Fruit fly (Drosophila melanogaster) whole organism, embryonic: ENCODE data around the gene CG11811.

Experiments used
- ATbp ChIP-seq: fragments of 200-800 bp; sonication (Bioruptor generic); optimal IDR thresholded peaks from 2 replicates; lab custom pipeline; 2017; ENCODE audit warnings: missing biosample characterization, mild to moderate bottlenecking, missing genetic modification characterization, missing genetic modification reagents
- Abd-B ChIP-seq: fragments of 200-800 bp; sonication (Bioruptor generic); optimal IDR thresholded peaks from 2 replicates; lab custom pipeline; 2018; ENCODE audit warnings: missing biosample characterization, mild to moderate bottlenecking, missing genetic modification characterization, moderate library complexity
- Atf3 ChIP-seq: fragments of 200-800 bp; sonication (Bioruptor generic); optimal IDR thresholded peaks from 3 replicates; lab custom pipeline; 2016; ENCODE audit warnings: missing biosample characterization, missing genetic modification characterization
- B-H2 ChIP-seq: fragments of 200-800 bp; sonication (Bioruptor generic); optimal IDR thresholded peaks from 2 replicates; lab custom pipeline; 2018; ENCODE audit warnings: missing biosample characterization, mild to moderate bottlenecking, missing genetic modification characterization
- BtbVII ChIP-seq: fragments of 200-800 bp; sonication (Bioruptor generic); optimal IDR thresholded peaks from 3 replicates; lab custom pipeline; 2017; ENCODE audit warnings: missing biosample characterization, mild to moderate bottlenecking, missing genetic modification characterization
- CG10267 ChIP-seq: fragments of 200-800 bp; sonication (Bioruptor generic); optimal IDR thresholded peaks from 2 replicates; lab custom pipeline; 2018; ENCODE audit warnings: missing biosample characterization, mild to moderate bottlenecking, missing genetic modification characterization, moderate library complexity
- CG10321 ChIP-seq: fragments of 200-800 bp; sonication (Bioruptor generic); IDR thresholded peaks from 2 replicates; pipeline ENCODE4 v1.3.6; 2022; ENCODE audit warnings: missing biosample characterization, missing genetic modification characterization
- CG11085 ChIP-seq: fragments of 200-800 bp; sonication (Bioruptor generic); IDR thresholded peaks from 2 replicates; pipeline ENCODE4 v1.3.6; 2022; ENCODE audit warnings: missing biosample characterization, missing genetic modification characterization
- CG11723 ChIP-seq: fragments of 200-800 bp; sonication (Bioruptor generic); optimal IDR thresholded peaks from 2 replicates; lab custom pipeline; 2017; ENCODE audit warnings: missing biosample characterization, mild to moderate bottlenecking, missing genetic modification characterization
- CG12744 ChIP-seq: fragments of 200-800 bp; sonication (Bioruptor generic); optimal IDR thresholded peaks from 2 replicates; lab custom pipeline; 2016; ENCODE audit warnings: missing biosample characterization, missing genetic modification characterization
- CG13123 ChIP-seq: fragments of 200-800 bp; sonication (Bioruptor generic); optimal IDR thresholded peaks from 2 replicates; lab custom pipeline; 2016; ENCODE audit warnings: missing biosample characterization, missing genetic modification characterization
- CG13296 ChIP-seq: fragments of 200-800 bp; sonication (Bioruptor generic); optimal IDR thresholded peaks from 3 replicates; lab custom pipeline; 2018; ENCODE audit warnings: missing biosample characterization, mild to moderate bottlenecking, missing genetic modification characterization
- CG17186 ChIP-seq: fragments of 200-800 bp; sonication (Bioruptor generic); optimal IDR thresholded peaks from 3 replicates; lab custom pipeline; 2017; ENCODE audit warnings: missing biosample characterization, missing genetic modification reagents, missing genetic modification characterization
- CG17829 ChIP-seq: fragments of 200-800 bp; optimal IDR thresholded peaks from 2 replicates; lab custom pipeline; 2019; ENCODE audit warnings: missing biosample characterization, mild to moderate bottlenecking, missing genetic modification characterization, moderate library complexity
- CG5180 ChIP-seq: fragments of 200-800 bp; sonication (Bioruptor generic); optimal IDR thresholded peaks from 3 replicates; lab custom pipeline; 2017; ENCODE audit warnings: missing biosample characterization, missing genetic modification characterization, mild to moderate bottlenecking, moderate library complexity, missing genetic modification reagents
- CG5245 ChIP-seq: fragments of 200-800 bp; sonication (Bioruptor generic); optimal IDR thresholded peaks from 3 replicates; lab custom pipeline; 2016; ENCODE audit warnings: missing biosample characterization, missing genetic modification characterization
- CG8290 ChIP-seq, 3 experiments: fragments of 200-800 bp; sonication (Bioruptor generic); optimal IDR thresholded peaks; 2 replicates each; lab custom pipeline; 2016 to 2019; ENCODE audit warnings: missing biosample characterization in 3 of 3, missing genetic modification characterization in 3 of 3, mild to moderate bottlenecking in 2 of 3, moderate library complexity in 1 of 3
- CG9932 ChIP-seq: fragments of 200-800 bp; sonication (Bioruptor generic); IDR thresholded peaks from 2 replicates; pipeline ENCODE4 v1.3.6; 2022; ENCODE audit warnings: missing biosample characterization, missing genetic modification characterization
- CHES-1-like ChIP-seq: fragments of 200-800 bp; sonication (Bioruptor generic); optimal IDR thresholded peaks from 2 replicates; lab custom pipeline; 2016; ENCODE audit warnings: missing biosample characterization, missing genetic modification characterization
- D19A ChIP-seq: fragments of 200-800 bp; optimal IDR thresholded peaks from 3 replicates; lab custom pipeline; 2019; ENCODE audit warnings: missing biosample characterization, mild to moderate bottlenecking, missing genetic modification characterization, moderate library complexity
- Deaf1 ChIP-seq: fragments of 200-800 bp; optimal IDR thresholded peaks from 3 replicates; lab custom pipeline; 2019; ENCODE audit warnings: missing biosample characterization, mild to moderate bottlenecking, missing genetic modification characterization, moderate library complexity
- Dip2 ChIP-seq: fragments of 200-800 bp; sonication (Bioruptor generic); IDR thresholded peaks from 2 replicates; pipeline ENCODE4 v1.3.6; 2022; ENCODE audit warnings: missing biosample characterization, missing genetic modification characterization
- Dp ChIP-seq: fragments of 200-800 bp; sonication (Bioruptor generic); optimal IDR thresholded peaks from 2 replicates; lab custom pipeline; 2018; ENCODE audit warnings: missing biosample characterization, mild to moderate bottlenecking, missing genetic modification characterization, moderate library complexity
- E2f1 ChIP-seq: fragments of 200-800 bp; sonication (Bioruptor generic); IDR thresholded peaks from 2 replicates; pipeline ENCODE4 v1.3.6; 2022; ENCODE audit warnings: missing biosample characterization, missing genetic modification characterization
- HLH4C ChIP-seq: fragments of 200-800 bp; sonication (Bioruptor generic); IDR thresholded peaks from 3 replicates; pipeline ENCODE4 v1.3.6; 2022; ENCODE audit warnings: missing biosample characterization, missing genetic modification characterization; ENCODE audit not compliant: partially characterized antibody
- Hr3 ChIP-seq: fragments of 200-800 bp; sonication (Bioruptor generic); optimal IDR thresholded peaks from 3 replicates; lab custom pipeline; 2016; ENCODE audit warnings: missing biosample characterization, missing genetic modification characterization
- Hr39 ChIP-seq: fragments of >200 bp; optimal IDR thresholded peaks from 2 replicates; lab custom pipeline; 2017
- MTF-1 ChIP-seq: fragments of 200-800 bp; sonication (Bioruptor generic); optimal IDR thresholded peaks from 2 replicates; lab custom pipeline; 2018; ENCODE audit warnings: missing biosample characterization, mild to moderate bottlenecking, missing genetic modification characterization, borderline replicate concordance
- Nf-YB ChIP-seq: fragments of 200-800 bp; sonication (Bioruptor generic); optimal IDR thresholded peaks from 3 replicates; lab custom pipeline; 2019; ENCODE audit warnings: missing biosample characterization, mild to moderate bottlenecking, missing genetic modification characterization, moderate library complexity
- Optix ChIP-seq: fragments of 200-800 bp; sonication (Bioruptor generic); IDR thresholded peaks from 3 replicates; pipeline ENCODE4 v1.3.6; 2022; ENCODE audit warnings: missing biosample characterization, missing genetic modification characterization
- Sin3A ChIP-seq: fragments of >200 bp; optimal IDR thresholded peaks from 2 replicates; lab custom pipeline; 2018
- Ssrp ChIP-seq: fragments of 200-800 bp; sonication (Bioruptor generic); optimal IDR thresholded peaks from 2 replicates; lab custom pipeline; 2018; ENCODE audit warnings: missing biosample characterization, mild to moderate bottlenecking, missing genetic modification characterization, moderate library complexity
- Xbp1 ChIP-seq: fragments of 200-800 bp; sonication (Bioruptor generic); optimal IDR thresholded peaks from 3 replicates; lab custom pipeline; 2016; ENCODE audit warnings: missing biosample characterization, mild to moderate bottlenecking, missing genetic modification characterization
- abd-A ChIP-seq: fragments of 200-800 bp; sonication (Bioruptor generic); optimal IDR thresholded peaks from 3 replicates; lab custom pipeline; 2019; ENCODE audit warnings: missing biosample characterization, mild to moderate bottlenecking, missing genetic modification characterization, moderate library complexity
- danr ChIP-seq: fragments of 200-800 bp; sonication (Bioruptor generic); IDR thresholded peaks from 2 replicates; pipeline ENCODE4 v1.3.6; 2022; ENCODE audit warnings: missing biosample characterization, missing genetic modification characterization
- dimm ChIP-seq: fragments of 200-800 bp; sonication (Bioruptor generic); IDR thresholded peaks from 2 replicates; pipeline ENCODE4 v1.3.6; 2022; ENCODE audit warnings: missing biosample characterization, missing genetic modification characterization
- disco-r ChIP-seq: fragments of 200-800 bp; sonication (Bioruptor generic); optimal IDR thresholded peaks from 2 replicates; lab custom pipeline; 2016; ENCODE audit warnings: missing biosample characterization, missing genetic modification characterization
- dmrt11E ChIP-seq: fragments of 200-800 bp; sonication (Bioruptor generic); optimal IDR thresholded peaks from 3 replicates; lab custom pipeline; 2018; ENCODE audit warnings: missing biosample characterization, mild to moderate bottlenecking, missing genetic modification characterization, moderate library complexity
- dysf ChIP-seq: fragments of 200-800 bp; sonication (Bioruptor generic); IDR thresholded peaks from 3 replicates; pipeline ENCODE4 v1.3.6; 2022; ENCODE audit warnings: missing biosample characterization, missing genetic modification characterization
- esg ChIP-seq: fragments of 200-800 bp; sonication (Bioruptor generic); conservative IDR thresholded peaks from 2 replicates; pipeline ENCODE4 v1.3.6; 2022; ENCODE audit warnings: missing biosample characterization, missing genetic modification characterization
- ewg ChIP-seq: fragments of 200-800 bp; sonication (Bioruptor generic); optimal IDR thresholded peaks from 3 replicates; lab custom pipeline; 2017; ENCODE audit warnings: mild to moderate bottlenecking, missing biosample characterization, missing genetic modification reagents, missing genetic modification characterization
- fd96Cb ChIP-seq: fragments of 200-800 bp; sonication (Bioruptor generic); optimal IDR thresholded peaks from 2 replicates; lab custom pipeline; 2018; ENCODE audit warnings: missing biosample characterization, mild to moderate bottlenecking, missing genetic modification characterization, moderate library complexity
- oc ChIP-seq: fragments of 200-800 bp; sonication (Bioruptor generic); optimal IDR thresholded peaks from 2 replicates; lab custom pipeline; 2018; ENCODE audit warnings: missing biosample characterization, mild to moderate bottlenecking, missing genetic modification characterization, moderate library complexity
- onecut ChIP-seq: fragments of 200-800 bp; sonication (Bioruptor generic); IDR thresholded peaks from 2 replicates; pipeline ENCODE4 v1.3.6; 2022; ENCODE audit warnings: missing biosample characterization, missing genetic modification characterization
- pita ChIP-seq: fragments of 200-800 bp; sonication (Bioruptor generic); optimal IDR thresholded peaks from 2 replicates; lab custom pipeline; 2017; ENCODE audit warnings: missing biosample characterization, mild to moderate bottlenecking, missing genetic modification characterization
- pnt ChIP-seq: fragments of 200-800 bp; sonication (Bioruptor generic); optimal IDR thresholded peaks from 3 replicates; lab custom pipeline; 2016; ENCODE audit warnings: missing biosample characterization, missing genetic modification characterization
- ro ChIP-seq: fragments of 200-800 bp; sonication (Bioruptor generic); IDR thresholded peaks from 2 replicates; pipeline ENCODE4 v1.3.6; 2022; ENCODE audit warnings: missing biosample characterization, missing genetic modification characterization
- run ChIP-seq: fragments of 200-800 bp; sonication (Bioruptor generic); optimal IDR thresholded peaks from 3 replicates; lab custom pipeline; 2018; ENCODE audit warnings: missing biosample characterization, mild to moderate bottlenecking, missing genetic modification characterization
- seq ChIP-seq: fragments of 200-800 bp; sonication (Bioruptor generic); IDR thresholded peaks from 2 replicates; pipeline ENCODE4 v1.3.6; 2022; ENCODE audit warnings: missing biosample characterization, missing genetic modification characterization
- sob ChIP-seq: fragments of 200-800 bp; sonication (Bioruptor generic); IDR thresholded peaks from 2 replicates; pipeline ENCODE4 v1.3.6; 2022; ENCODE audit warnings: missing biosample characterization, missing genetic modification characterization
- wdn ChIP-seq: fragments of 200-800 bp; sonication (Bioruptor generic); IDR thresholded peaks from 2 replicates; pipeline ENCODE4 v1.3.6; 2022; ENCODE audit warnings: missing biosample characterization, missing genetic modification characterization

Gene CG11811

DNA sequence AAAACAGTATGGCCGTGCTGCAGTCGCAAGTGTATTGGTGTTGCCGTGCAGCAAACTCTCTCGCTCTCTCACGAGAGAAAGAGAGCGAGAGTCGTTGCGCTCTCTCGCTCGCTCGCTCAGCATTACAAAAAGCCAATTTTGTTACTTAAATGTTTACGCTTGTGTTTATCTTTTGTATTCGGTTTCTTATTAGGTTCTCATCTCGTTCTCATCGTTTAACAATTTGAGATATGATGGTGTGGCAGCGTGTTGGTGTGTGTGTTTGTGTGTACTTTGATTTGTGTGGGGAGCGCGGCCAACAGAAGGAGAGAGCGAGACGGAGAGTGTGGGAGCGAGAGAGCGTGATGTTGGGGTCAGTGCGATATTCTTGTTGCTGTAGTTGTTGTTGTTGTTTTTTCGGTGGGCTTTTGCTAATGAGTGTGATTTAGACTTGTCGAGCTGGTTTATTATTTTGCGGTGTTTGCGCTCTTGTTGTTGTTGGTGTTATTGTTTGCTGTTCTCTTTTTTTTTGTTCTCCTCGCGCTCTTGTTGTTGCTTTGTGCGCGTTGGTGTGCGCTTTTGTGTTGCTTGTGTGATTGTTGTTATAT is 46.4 kb downstream of the CG11811 start:
- TF ChIP-seq Hr39 (lab: Kevin White, UChicago) = no peak
- no peak for TF ChIP-seq Abd-B (GFP tag; lab: Kevin White, UChicago)
- no peak for TF ChIP-seq Xbp1 (GFP tag; lab: Kevin White, UChicago)
- TF ChIP-seq D19A (tag; lab: Kevin White, UChicago) = peak; percentile 37
- peak; percentile 32 for TF ChIP-seq MTF-1 (GFP tag; lab: Kevin White, UChicago)
- no peak for TF ChIP-seq HLH4C
- TF ChIP-seq Dp = no peak
- TF ChIP-seq ro (GFP tag; lab: Robert Waterston, UW) = no peak
- no peak for TF ChIP-seq CHES-1-like (GFP tag; lab: Kevin White, UChicago)
- TF ChIP-seq CG11723 (GFP tag; lab: Kevin White, UChicago) = no peak
- TF ChIP-seq Nf-YB (GFP tag; lab: Kevin White, UChicago) = peak; percentile 55
- TF ChIP-seq dmrt11E (tag; lab: Kevin White, UChicago) = no peak
- TF ChIP-seq danr (GFP tag; lab: Robert Waterston, UW) = no peak
- no peak for TF ChIP-seq pita (GFP tag; lab: Kevin White, UChicago)
- no peak for TF ChIP-seq esg
- no peak for TF ChIP-seq sob (GFP tag; lab: Robert Waterston, UW)
- TF ChIP-seq CG9932 (GFP tag; lab: Robert Waterston, UW) = no peak
- no peak for TF ChIP-seq Dip2
- TF ChIP-seq CG10267 (tag; lab: Kevin White, UChicago) = no peak
- 0 out of 2 replicates have a peak, but pooled peaks have one; percentile 5 for TF ChIP-seq CG10321 (GFP tag; lab: Robert Waterston, UW)
- TF ChIP-seq oc (tag; lab: Kevin White, UChicago) = peak; percentile 84
- no peak for TF ChIP-seq CG5245 (GFP tag; lab: Kevin White, UChicago)
- TF ChIP-seq ewg (GFP tag; lab: Kevin White, UChicago) = no peak
- peak; percentile 43 for TF ChIP-seq run (tag; lab: Kevin White, UChicago)
- no peak for TF ChIP-seq CG8290 (GFP tag; optimal IDR thresholded peaks at IDR 0.05; lab: Kevin White, UChicago)
- peak; percentile 35 to 56 for TF ChIP-seq CG8290 (tag; optimal IDR thresholded peaks at IDR 0.05; lab: Kevin White, UChicago)
- peak; percentile 79 for TF ChIP-seq B-H2
- peak; percentile 100 for TF ChIP-seq abd-A (tag; lab: Kevin White, UChicago)
- no peak for TF ChIP-seq CG13123
- no peak; the same call in 1 of the 2 replicates for TF ChIP-seq onecut (GFP tag; lab: Robert Waterston, UW)
- TF ChIP-seq Atf3 (GFP tag; lab: Kevin White, UChicago) = no peak
- peak; percentile 65 for TF ChIP-seq BtbVII (GFP tag; lab: Kevin White, UChicago)
- TF ChIP-seq wdn (GFP tag; lab: Robert Waterston, UW) = no peak
- no peak for TF ChIP-seq Hr3 (GFP tag; lab: Kevin White, UChicago)
- TF ChIP-seq ATbp (GFP tag; lab: Kevin White, UChicago) = peak; percentile 54
- TF ChIP-seq CG13296 (GFP tag; lab: Kevin White, UChicago) = peak; percentile 71
- no peak for TF ChIP-seq dimm (GFP tag; lab: Robert Waterston, UW)
- no peak for TF ChIP-seq Ssrp (tag; lab: Kevin White, UChicago)
- no peak for TF ChIP-seq fd96Cb (tag; lab: Kevin White, UChicago)
- no peak for TF ChIP-seq CG17186
- peak; percentile 94 for TF ChIP-seq Deaf1 (tag; lab: Kevin White, UChicago)
- no peak for TF ChIP-seq pnt
- TF ChIP-seq CG17829 (tag; lab: Kevin White, UChicago) = peak; percentile 26
- TF ChIP-seq CG5180 (GFP tag; lab: Kevin White, UChicago) = peak; percentile 96
- no peak for TF ChIP-seq disco-r (GFP tag; lab: Kevin White, UChicago)
- TF ChIP-seq E2f1 = no peak
- TF ChIP-seq dysf = no peak; the same call in 2 of the 3 replicates
- TF ChIP-seq seq = peak; percentile 48; the same call in 1 of the 2 replicates
- TF ChIP-seq Sin3A = no peak
- TF ChIP-seq CG12744 (GFP tag; lab: Kevin White, UChicago) = no peak
- no peak for TF ChIP-seq Optix (GFP tag; lab: Robert Waterston, UW)
- TF ChIP-seq CG11085 (GFP tag; lab: Robert Waterston, UW) = no peak
